Worm (Caenorhabditis elegans): ENCODE data around the gene ugt-66.

- no peak for TF ChIP-seq elt-3 (tag; optimal IDR thresholded peaks at IDR 0.05)
- TF ChIP-seq unc-62 (GFP tag; optimal IDR thresholded peaks at IDR 0.05): no peak
- TF ChIP-seq elt-1 (tag; optimal IDR thresholded peaks at IDR 0.05): no peak
- TF ChIP-seq pqm-1 (tag; optimal IDR thresholded peaks at IDR 0.05): no peak
- TF ChIP-seq nhr-77 (tag; optimal IDR thresholded peaks at IDR 0.05): no peak
- no peak for TF ChIP-seq nhr-11 (tag; optimal IDR thresholded peaks at IDR 0.05)
- TF ChIP-seq pha-4 (tag; optimal IDR thresholded peaks at IDR 0.05): peak; percentile 56
- TF ChIP-seq jun-1 (tag; optimal IDR thresholded peaks at IDR 0.05): no peak
- no peak for TF ChIP-seq egl-5 (tag; optimal IDR thresholded peaks at IDR 0.05)
- no peak for TF ChIP-seq lin-15B (tag; optimal IDR thresholded peaks at IDR 0.05)
- TF ChIP-seq ceh-28 (tag; optimal IDR thresholded peaks at IDR 0.05): no peak
Measured at ce11 chrIII:6177631-6178030, 16.7 kb downstream of the ugt-66 start.
